Fruit fly (Drosophila melanogaster) whole organism, pupa: ENCODE data around the gene beat-IIIb.

Source experiments
- CG10348 ChIP-seq: fragments of 200-800 bp; sonication (Bioruptor generic); IDR thresholded peaks from 2 replicates; pipeline ENCODE4 v1.3.6; 2022; ENCODE audit warnings: missing biosample characterization, missing genetic modification characterization
- CG12605 ChIP-seq: fragments of 200-800 bp; sonication (Bioruptor generic); IDR thresholded peaks from 2 replicates; pipeline ENCODE4 v1.3.6; 2022; ENCODE audit warnings: missing biosample characterization, missing genetic modification characterization
- CG13204 ChIP-seq: fragments of 200-800 bp; sonication (Bioruptor generic); optimal IDR thresholded peaks from 2 replicates; lab custom pipeline; 2018; ENCODE audit warnings: missing biosample characterization, mild to moderate bottlenecking, missing genetic modification characterization, moderate library complexity
- CG14655 ChIP-seq: fragments of 200-800 bp; sonication (Bioruptor generic); optimal IDR thresholded peaks from 3 replicates; lab custom pipeline; 2017; ENCODE audit warnings: mild to moderate bottlenecking, missing biosample characterization, missing genetic modification reagents, missing genetic modification characterization
- CG15710 ChIP-seq: fragments of 200-800 bp; sonication (Bioruptor generic); optimal IDR thresholded peaks from 2 replicates; lab custom pipeline; 2018; ENCODE audit warnings: missing biosample characterization, mild to moderate bottlenecking, missing genetic modification characterization, moderate library complexity
- CG17806 ChIP-seq: fragments of 200-800 bp; sonication (Bioruptor generic); optimal IDR thresholded peaks from 2 replicates; lab custom pipeline; 2018; ENCODE audit warnings: missing biosample characterization, mild to moderate bottlenecking, missing genetic modification characterization, moderate library complexity
- CG32121 ChIP-seq: fragments of 200-800 bp; sonication (Bioruptor generic); IDR thresholded peaks from 2 replicates; pipeline ENCODE4 v1.3.6; 2022; ENCODE audit warnings: missing biosample characterization, missing genetic modification characterization
- CG34367 ChIP-seq: fragments of 200-800 bp; sonication (Bioruptor generic); optimal IDR thresholded peaks from 2 replicates; lab custom pipeline; 2018; ENCODE audit warnings: missing biosample characterization, mild to moderate bottlenecking, missing genetic modification characterization
- CG4496 ChIP-seq: fragments of 200-800 bp; sonication (Bioruptor generic); IDR thresholded peaks from 3 replicates; pipeline ENCODE4 v1.3.6; 2022; ENCODE audit warnings: missing biosample characterization, missing genetic modification characterization
- CG8159 ChIP-seq: fragments of 200-800 bp; sonication (Bioruptor generic); optimal IDR thresholded peaks from 3 replicates; lab custom pipeline; 2018; ENCODE audit warnings: missing biosample characterization, mild to moderate bottlenecking, missing genetic modification characterization, moderate library complexity
- CG8301 ChIP-seq: fragments of 200-800 bp; sonication (Bioruptor generic); optimal IDR thresholded peaks from 2 replicates; lab custom pipeline; 2018; ENCODE audit warnings: missing biosample characterization, mild to moderate bottlenecking, missing genetic modification characterization
- CG9948 ChIP-seq: fragments of 200-800 bp; sonication (Bioruptor generic); optimal IDR thresholded peaks from 2 replicates; lab custom pipeline; 2018; ENCODE audit warnings: missing biosample characterization, mild to moderate bottlenecking, missing genetic modification characterization, moderate library complexity
- D1 ChIP-seq: fragments of 200-800 bp; sonication (Bioruptor generic); optimal IDR thresholded peaks from 2 replicates; lab custom pipeline; 2018; ENCODE audit warnings: missing biosample characterization, mild to moderate bottlenecking, missing genetic modification characterization, moderate library complexity
- EcR ChIP-seq: fragments of 200-800 bp; sonication (Bioruptor generic); optimal IDR thresholded peaks from 3 replicates; lab custom pipeline; 2019; ENCODE audit warnings: missing biosample characterization, missing genetic modification characterization, mild to moderate bottlenecking, moderate library complexity, missing genetic modification reagents
- Ets98B ChIP-seq: fragments of 200-800 bp; sonication (Bioruptor generic); IDR thresholded peaks from 2 replicates; pipeline ENCODE4 v1.3.6; 2022; ENCODE audit warnings: missing biosample characterization, missing genetic modification characterization
- Pif1A ChIP-seq: fragments of 200-800 bp; sonication (Bioruptor generic); optimal IDR thresholded peaks from 3 replicates; lab custom pipeline; 2016; ENCODE audit warnings: missing biosample characterization, missing genetic modification characterization
- Pif1B ChIP-seq: fragments of 200-800 bp; sonication (Bioruptor generic); optimal IDR thresholded peaks from 3 replicates; lab custom pipeline; 2016; ENCODE audit warnings: missing biosample characterization, missing genetic modification characterization
- Snoo ChIP-seq: fragments of 200-800 bp; sonication (Bioruptor generic); optimal IDR thresholded peaks from 3 replicates; lab custom pipeline; 2017; ENCODE audit warnings: missing biosample characterization, mild to moderate bottlenecking, missing genetic modification characterization, inconsistent platforms
- fd96Ca ChIP-seq: fragments of 200-800 bp; sonication (Bioruptor generic); IDR thresholded peaks from 3 replicates; pipeline ENCODE4 v1.3.6; 2022; ENCODE audit warnings: missing biosample characterization, missing genetic modification characterization
- gl ChIP-seq: fragments of 200-800 bp; sonication (Bioruptor generic); optimal IDR thresholded peaks from 2 replicates; lab custom pipeline; 2018; ENCODE audit warnings: missing biosample characterization, mild to moderate bottlenecking, missing genetic modification characterization
- rn ChIP-seq: fragments of 200-800 bp; sonication (Bioruptor generic); IDR thresholded peaks from 2 replicates; pipeline ENCODE4 v1.3.6; 2022; ENCODE audit warnings: missing biosample characterization, missing genetic modification characterization

beat-IIIb gene

dm6 chr2L:16972788-16973187 lies at the start of gene beat-IIIb:
Gene beat-IIIb (plus strand): TSS chr2L:16973091.
- TF ChIP-seq CG8301 (tag; lab: Kevin White, UChicago), result no peak
- no peak for TF ChIP-seq rn
- TF ChIP-seq, all 21 proteins: peak for 0

DNA sequence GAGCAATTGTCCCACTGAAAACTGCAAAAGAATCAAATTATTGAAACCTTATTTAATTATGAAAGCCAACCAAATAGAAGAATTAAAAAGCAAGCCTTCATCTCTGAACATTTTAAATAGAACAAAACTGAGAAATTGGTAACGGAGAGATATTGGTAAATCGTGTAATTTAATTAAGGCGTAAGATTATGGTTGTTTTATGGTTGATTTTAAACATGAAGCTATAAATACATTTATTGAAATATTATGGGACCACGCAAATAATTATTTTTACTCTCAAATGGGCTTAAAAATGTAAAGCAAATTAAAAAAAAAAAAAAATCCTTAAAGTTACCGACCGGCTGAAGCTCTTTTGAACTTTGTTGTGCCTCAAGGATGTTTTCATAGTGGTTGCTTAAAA lies 9.3 kb downstream of the beat-IIIb start, which contains the start of gene CG44406:
Gene CG44406, minus strand, starts transcription at position 101 of the 400 bp plus-strand sequence.
- TF ChIP-seq EcR (GFP tag; lab: Kevin White, UChicago), result no peak
- TF ChIP-seq D1 (tag; lab: Kevin White, UChicago), result no peak
- no peak for TF ChIP-seq CG32121 (GFP tag; lab: Robert Waterston, UW)
- no peak for TF ChIP-seq Ets98B
- no peak for TF ChIP-seq Pif1A (GFP tag; lab: Kevin White, UChicago)
- TF ChIP-seq Snoo (tag; lab: Kevin White, UChicago), result no peak
- TF ChIP-seq CG13204, result no peak
- TF ChIP-seq CG8301 (tag; lab: Kevin White, UChicago), result no peak
- TF ChIP-seq CG17806 (tag; lab: Kevin White, UChicago), result no peak
- no peak for TF ChIP-seq Pif1B (GFP tag; lab: Kevin White, UChicago)
- TF ChIP-seq CG8159, result no peak
- no peak for TF ChIP-seq gl (tag; lab: Kevin White, UChicago)
- no peak for TF ChIP-seq CG9948 (tag; lab: Kevin White, UChicago)
- no peak for TF ChIP-seq CG4496 (GFP tag; lab: Robert Waterston, UW)
- no peak for TF ChIP-seq CG10348
- TF ChIP-seq rn, result no peak

- TF ChIP-seq CG10348 (no peak), CG13204 (no peak), CG12605 (GFP tag; lab: Robert Waterston, UW) (no peak), CG32121 (GFP tag; lab: Robert Waterston, UW) (no peak), CG34367 (tag; lab: Kevin White, UChicago) (no peak), CG8301 (tag; lab: Kevin White, UChicago) (no peak), D1 (tag; lab: Kevin White, UChicago) (no peak), CG17806 (tag; lab: Kevin White, UChicago) (no peak), Snoo (tag; lab: Kevin White, UChicago) (no peak), EcR (GFP tag; lab: Kevin White, UChicago) (no peak), CG9948 (tag; lab: Kevin White, UChicago) (no peak), Pif1A (GFP tag; lab: Kevin White, UChicago) (no peak), gl (tag; lab: Kevin White, UChicago) (no peak), CG14655 (GFP tag; lab: Kevin White, UChicago) (no peak), Pif1B (GFP tag; lab: Kevin White, UChicago) (no peak)
Observed at dm6 chr2L:16984678-16985077, 11.8 kb downstream of the beat-IIIb start, which contains the start of gene CG31806. Gene CG31806 (plus strand): TSS chr2L:16984978.

DNA sequence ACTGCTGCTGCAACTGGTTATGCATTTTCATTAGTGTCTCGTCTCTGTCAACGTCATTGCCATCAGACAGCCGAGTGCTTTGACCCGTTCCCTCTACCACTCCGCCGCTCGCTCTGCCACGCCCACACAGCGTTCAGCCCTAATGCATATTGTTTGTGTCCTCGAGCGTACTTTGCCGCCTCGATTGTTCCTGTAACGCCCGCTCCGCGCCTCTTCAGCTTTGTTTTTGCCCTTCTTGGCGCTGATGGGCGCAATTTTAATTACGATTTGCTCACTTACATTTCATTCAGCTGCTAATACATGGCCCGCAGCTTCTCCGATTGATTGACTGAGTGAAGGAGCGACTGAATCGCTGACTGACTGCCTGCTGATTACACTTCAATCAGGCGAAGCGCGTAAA lies 23.5 kb downstream of the beat-IIIb start:
- no peak for TF ChIP-seq CG8159
- TF ChIP-seq Ets98B, result no peak
- no peak for TF ChIP-seq EcR (GFP tag; lab: Kevin White, UChicago)
- TF ChIP-seq CG14655 (GFP tag; lab: Kevin White, UChicago), result no peak
- no peak for TF ChIP-seq CG10348
- TF ChIP-seq Pif1B (GFP tag; lab: Kevin White, UChicago), result no peak
- no peak for TF ChIP-seq gl (tag; lab: Kevin White, UChicago)
- no peak for TF ChIP-seq rn

dm6 chr2L:17014600-17014999 lies 41.7 kb downstream of the beat-IIIb start, which contains the start of gene CG6304:
Gene CG6304 (minus strand): TSS chr2L:17014700.
- TF ChIP-seq fd96Ca (GFP tag; lab: Robert Waterston, UW) (no peak), rn (no peak), Pif1A (GFP tag; lab: Kevin White, UChicago) (no peak), EcR (GFP tag; lab: Kevin White, UChicago) (no peak), CG34367 (tag; lab: Kevin White, UChicago) (no peak), CG9948 (tag; lab: Kevin White, UChicago) (no peak), CG13204 (no peak)

dm6 chr2L:17027503-17027902 lies 54.6 kb downstream of the beat-IIIb start:
- TF ChIP-seq fd96Ca (GFP tag; lab: Robert Waterston, UW) (no peak), CG8159 (peak; percentile 30), Pif1B (GFP tag; lab: Kevin White, UChicago) (no peak)
- TF ChIP-seq, all 21 proteins: peak for 1

DNA sequence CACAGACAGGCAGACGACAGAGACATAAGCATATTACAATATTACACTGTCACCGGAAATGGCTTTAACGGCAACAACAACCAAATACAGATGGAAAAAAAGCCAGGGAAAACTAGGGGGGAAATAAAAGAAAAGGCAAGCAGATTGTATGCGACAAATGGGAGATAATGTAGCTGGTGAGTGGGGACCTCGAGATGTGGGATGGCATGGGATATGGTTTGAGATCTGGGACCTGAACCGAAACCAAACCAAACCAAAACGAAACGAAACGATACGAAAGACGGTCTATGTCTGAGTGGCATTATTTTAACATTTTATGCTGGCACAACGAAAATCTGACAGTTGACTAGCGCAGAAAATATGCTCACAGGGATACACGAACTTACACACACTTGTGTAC lies 68.3 kb downstream of the beat-IIIb start:
- TF ChIP-seq CG13204, result no peak
- TF ChIP-seq CG8159, result no peak
- TF ChIP-seq Pif1B (GFP tag; lab: Kevin White, UChicago), result no peak
- no peak for TF ChIP-seq CG15710 (tag; lab: Kevin White, UChicago)
- no peak for TF ChIP-seq CG14655 (GFP tag; lab: Kevin White, UChicago)
- TF ChIP-seq CG32121 (GFP tag; lab: Robert Waterston, UW), result no peak
- no peak for TF ChIP-seq Pif1A (GFP tag; lab: Kevin White, UChicago)
- TF ChIP-seq Ets98B, result no peak
- no peak for TF ChIP-seq CG8301 (tag; lab: Kevin White, UChicago)
- TF ChIP-seq EcR (GFP tag; lab: Kevin White, UChicago), result no peak
- TF ChIP-seq gl (tag; lab: Kevin White, UChicago), result no peak
- TF ChIP-seq rn, result no peak
- no peak for TF ChIP-seq CG34367 (tag; lab: Kevin White, UChicago)
- no peak for TF ChIP-seq fd96Ca (GFP tag; lab: Robert Waterston, UW)
- no peak for TF ChIP-seq CG17806 (tag; lab: Kevin White, UChicago)
- TF ChIP-seq D1 (tag; lab: Kevin White, UChicago), result no peak
- TF ChIP-seq Snoo (tag; lab: Kevin White, UChicago), result no peak
- TF ChIP-seq CG9948 (tag; lab: Kevin White, UChicago), result no peak
- TF ChIP-seq CG10348, result no peak
